Worm (Caenorhabditis elegans): ENCODE results near the gene knl-1.

- no peak for TF ChIP-seq klf-2 (GFP tag; conservative IDR thresholded peaks at IDR 0.05)
- no peak for TF ChIP-seq ref-1 (GFP tag; conservative IDR thresholded peaks at IDR 0.05)
- no peak for TF ChIP-seq cog-1 (tag; optimal IDR thresholded peaks at IDR 0.05)
- TF ChIP-seq flt-1 (GFP tag; IDR thresholded peaks at IDR 0.05), result no peak
- TF ChIP-seq ztf-23 (GFP tag; IDR thresholded peaks at IDR 0.05), result no peak
These were observed 30.9 kb downstream of the knl-1 start for ce11 chrIII:8281310-8281709.

All from whole organism, midembryonic.